Worm (Caenorhabditis elegans) whole organism, L1 larva: ENCODE measurements around the gene Y116F11B.14.

ENCODE experiments used
- C04F5.9 ChIP-seq: sonication (generic microtip); optimal IDR thresholded peaks from 2 replicates; lab custom pipeline; 2016; ENCODE audit warnings: missing genetic modification characterization, missing compliant biosample characterization
- C16A3.4 ChIP-seq: fragments of 150-350 bp; optimal IDR thresholded peaks from 2 replicates; lab custom pipeline; 2014; ENCODE audit warnings: missing biosample characterization, missing genetic modification characterization
- Y116A8C.19 ChIP-seq: sonication (generic microtip); optimal IDR thresholded peaks from 2 replicates; lab custom pipeline; 2016; ENCODE audit warnings: missing compliant biosample characterization, missing genetic modification characterization, borderline replicate concordance
- aly-2 ChIP-seq: fragments of 150-350 bp; optimal IDR thresholded peaks from 2 replicates; lab custom pipeline; 2014; ENCODE audit warnings: missing biosample characterization, missing genetic modification characterization
- ama-1 ChIP-seq: fragments of 150-350 bp; optimal IDR thresholded peaks from 2 replicates; lab custom pipeline; 2014
- blmp-1 ChIP-seq: fragments of 150-350 bp; optimal IDR thresholded peaks from 2 replicates; lab custom pipeline; 2014; ENCODE audit warnings: missing biosample characterization, missing genetic modification characterization
- ceh-82 ChIP-seq, 3 experiments: fragments of 150-350 bp in 1 of 3; sonication (generic microtip) in 2 of 3; optimal IDR thresholded peaks; 2 replicates each; lab custom pipeline; 2014 to 2017; ENCODE audit warnings: missing biosample characterization in 3 of 3, missing genetic modification characterization in 3 of 3
- ceh-88 ChIP-seq: fragments of 200-800 bp; sonication (Bioruptor generic); IDR thresholded peaks from 2 replicates; pipeline ENCODE4 v1.3.6; 2022; ENCODE audit warnings: missing genetic modification characterization, missing compliant biosample characterization
- dsc-1 ChIP-seq: sonication (generic microtip); optimal IDR thresholded peaks from 2 replicates; lab custom pipeline; 2016; ENCODE audit warnings: mild to moderate bottlenecking, missing genetic modification characterization, missing compliant biosample characterization
- efl-1 ChIP-seq, 4 experiments: fragments of 150-350 bp; optimal IDR thresholded peaks in 3 of 4; peaks in 1 of 4; 1 replicate in 1 of 4; 2 replicates in 3 of 4; lab custom pipeline; 2014; ENCODE audit warnings: missing biosample characterization in 2 of 4, missing genetic modification characterization in 2 of 4, missing genetic modification reagents in 2 of 4
- efl-3 ChIP-seq: fragments of 200-800 bp; sonication (Bioruptor generic); optimal IDR thresholded peaks from 2 replicates; lab custom pipeline; 2018; ENCODE audit warnings: mild to moderate bottlenecking, missing genetic modification characterization, missing compliant biosample characterization
- egl-27 ChIP-seq, 2 experiments: fragments of 150-350 bp in 1 of 2; sonication (generic microtip); optimal IDR thresholded peaks; 3 replicates each; lab custom pipeline; 2017 to 2018; ENCODE audit warnings: missing biosample characterization in 2 of 2, missing genetic modification characterization in 2 of 2, missing genetic modification reagents in 2 of 2
- elt-3 ChIP-seq, 6 experiments: fragments of 150-350 bp in 1 of 6; sonication (generic microtip); optimal IDR thresholded peaks; 2 replicates each; lab custom pipeline; 2017 to 2018; ENCODE audit warnings: missing biosample characterization in 6 of 6, missing genetic modification characterization in 6 of 6, inconsistent platforms in 1 of 6
- fkh-10 ChIP-seq: sonication (generic microtip); optimal IDR thresholded peaks from 2 replicates; lab custom pipeline; 2017; ENCODE audit warnings: missing biosample characterization, missing genetic modification reagents, missing genetic modification characterization
- grh-1 ChIP-seq: fragments of 200-800 bp; sonication (Bioruptor generic); IDR thresholded peaks from 2 replicates; pipeline ENCODE4 v1.3.6; 2022; ENCODE audit warnings: missing genetic modification reagents, missing genetic modification characterization, missing compliant biosample characterization
- hlh-17 ChIP-seq: fragments of 200-800 bp; sonication (Bioruptor generic); optimal IDR thresholded peaks from 2 replicates; lab custom pipeline; 2018; ENCODE audit warnings: missing genetic modification characterization, mild to moderate bottlenecking, missing compliant biosample characterization, moderate library complexity, borderline replicate concordance
- hpl-2 ChIP-seq: fragments of 150-350 bp; optimal IDR thresholded peaks from 2 replicates; lab custom pipeline; 2014; ENCODE audit warnings: missing biosample characterization, missing genetic modification reagents, missing genetic modification characterization
- lin-14 ChIP-seq: fragments of 200-800 bp; sonication (Bioruptor generic); optimal IDR thresholded peaks from 2 replicates; lab custom pipeline; 2018; ENCODE audit warnings: mild to moderate bottlenecking, missing genetic modification characterization, moderate library complexity, missing compliant biosample characterization
- lin-35 ChIP-seq, 2 experiments: fragments of 150-350 bp; optimal IDR thresholded peaks; 2 replicates each; lab custom pipeline; 2014; ENCODE audit warnings: missing biosample characterization in 2 of 2, missing genetic modification characterization in 2 of 2, missing genetic modification reagents in 2 of 2
- lin-39 ChIP-seq: fragments of 150-350 bp; optimal IDR thresholded peaks from 2 replicates; lab custom pipeline; 2014; ENCODE audit warnings: missing biosample characterization, missing genetic modification reagents, missing genetic modification characterization
- lir-3 ChIP-seq: sonication (generic microtip); optimal IDR thresholded peaks from 2 replicates; lab custom pipeline; 2016; ENCODE audit warnings: mild to moderate bottlenecking, missing genetic modification characterization, moderate library complexity, missing compliant biosample characterization; ENCODE audit not compliant: poor library complexity
- mdl-1 ChIP-seq, 2 experiments: fragments of 150-350 bp; optimal IDR thresholded peaks; 2 replicates each; lab custom pipeline; 2014 to 2017; ENCODE audit warnings: missing biosample characterization in 2 of 2, missing genetic modification characterization in 2 of 2, inconsistent platforms in 1 of 2
- mep-1 ChIP-seq: fragments of 150-350 bp; optimal IDR thresholded peaks from 2 replicates; lab custom pipeline; 2014; ENCODE audit warnings: missing biosample characterization, missing genetic modification characterization
- nhr-19 ChIP-seq: fragments of 200-800 bp; sonication (Bioruptor generic); conservative IDR thresholded peaks from 2 replicates; pipeline ENCODE4 v1.3.6; 2022; ENCODE audit warnings: missing genetic modification characterization, missing compliant biosample characterization
- nhr-237 ChIP-seq: fragments of 150-350 bp; optimal IDR thresholded peaks from 2 replicates; lab custom pipeline; 2014; ENCODE audit warnings: missing biosample characterization, missing genetic modification characterization
- nhr-47 ChIP-seq: sonication (generic microtip); optimal IDR thresholded peaks from 2 replicates; lab custom pipeline; 2016; ENCODE audit warnings: mild to moderate bottlenecking, missing genetic modification characterization, moderate library complexity, missing compliant biosample characterization
- nhr-84 ChIP-seq: sonication (generic microtip); optimal IDR thresholded peaks from 2 replicates; lab custom pipeline; 2017; ENCODE audit warnings: missing biosample characterization, missing genetic modification characterization
- nhr-85 ChIP-seq: sonication (generic microtip); peaks from one replicate; lab custom pipeline; 2016; ENCODE audit warnings: missing genetic modification characterization, inconsistent platforms, missing compliant biosample characterization
- pag-3 ChIP-seq: sonication (generic microtip); optimal IDR thresholded peaks from 2 replicates; lab custom pipeline; 2017; ENCODE audit warnings: missing genetic modification characterization, mild to moderate bottlenecking, missing compliant biosample characterization, antibody characterized with exemption, borderline replicate concordance; ENCODE audit not compliant: insufficient read depth
- pax-3 ChIP-seq: fragments of 200-800 bp; sonication (Bioruptor generic); optimal IDR thresholded peaks from 2 replicates; lab custom pipeline; 2018; ENCODE audit warnings: mild to moderate bottlenecking, missing genetic modification characterization, moderate library complexity, missing compliant biosample characterization
- pqm-1 ChIP-seq: sonication (generic microtip); optimal IDR thresholded peaks from 3 replicates; lab custom pipeline; 2017; ENCODE audit warnings: missing biosample characterization, missing genetic modification characterization
- snpc-4 ChIP-seq: fragments of 150-350 bp; optimal IDR thresholded peaks from 2 replicates; lab custom pipeline; 2014; ENCODE audit warnings: missing biosample characterization, missing genetic modification characterization
- snu-23 ChIP-seq: sonication (generic microtip); optimal IDR thresholded peaks from 2 replicates; lab custom pipeline; 2016; ENCODE audit warnings: missing genetic modification characterization, missing compliant biosample characterization
- sptf-1 ChIP-seq: fragments of 150-350 bp; optimal IDR thresholded peaks from 2 replicates; lab custom pipeline; 2014; ENCODE audit warnings: missing biosample characterization, missing genetic modification characterization
- sup-37 ChIP-seq: fragments of 200-800 bp; sonication (Bioruptor generic); optimal IDR thresholded peaks from 2 replicates; lab custom pipeline; 2018; ENCODE audit warnings: mild to moderate bottlenecking, missing genetic modification characterization, missing compliant biosample characterization
- tbx-2 ChIP-seq: sonication (generic microtip); optimal IDR thresholded peaks from 2 replicates; lab custom pipeline; 2016; ENCODE audit warnings: missing genetic modification characterization, missing compliant biosample characterization
- tlp-1 ChIP-seq: fragments of 150-350 bp; optimal IDR thresholded peaks from 2 replicates; lab custom pipeline; 2014; ENCODE audit warnings: missing biosample characterization, missing genetic modification characterization
- unc-130 ChIP-seq: fragments of 150-350 bp; optimal IDR thresholded peaks from 2 replicates; lab custom pipeline; 2017; ENCODE audit warnings: missing biosample characterization, missing genetic modification characterization, inconsistent platforms
- unc-30 ChIP-seq: sonication (generic microtip); optimal IDR thresholded peaks from 2 replicates; lab custom pipeline; 2017; ENCODE audit warnings: missing biosample characterization, missing genetic modification characterization
- unc-62 ChIP-seq: fragments of 150-350 bp; optimal IDR thresholded peaks from 2 replicates; lab custom pipeline; 2014; ENCODE audit warnings: missing biosample characterization, missing genetic modification reagents, missing genetic modification characterization
- unc-86 ChIP-seq: sonication (generic microtip); optimal IDR thresholded peaks from 2 replicates; lab custom pipeline; 2016; ENCODE audit warnings: missing genetic modification characterization, missing compliant biosample characterization
- xbp-1 ChIP-seq: sonication (generic microtip); optimal IDR thresholded peaks from 2 replicates; lab custom pipeline; 2016; ENCODE audit warnings: missing genetic modification characterization, missing compliant biosample characterization
- zag-1 ChIP-seq: fragments of 150-350 bp; optimal IDR thresholded peaks from 2 replicates; lab custom pipeline; 2014; ENCODE audit warnings: missing biosample characterization, missing genetic modification characterization
- ztf-4 ChIP-seq: fragments of 150-350 bp; optimal IDR thresholded peaks from 2 replicates; lab custom pipeline; 2014; ENCODE audit warnings: missing biosample characterization, missing genetic modification characterization

Y116F11B.14 gene

ce11 chrV:19899167-19899566 lies at the start of gene Y116F11B.14:
Gene Y116F11B.14 (plus strand): TSS chrV:19899467.
- TF ChIP-seq sptf-1 (tag; lab: Kevin White, UChicago) = no peak
- no peak for TF ChIP-seq C16A3.4
- no peak for TF ChIP-seq nhr-47 (tag; lab: Kevin White, UChicago)
- TF ChIP-seq blmp-1 (tag; lab: Kevin White, UChicago) = no peak
- no peak for TF ChIP-seq hpl-2 (GFP tag; lab: Kevin White, UChicago)
- TF ChIP-seq mep-1 = no peak
- TF ChIP-seq grh-1 (GFP tag; lab: Robert Waterston, UW) = no peak
- TF ChIP-seq ama-1 (lab: Kevin White, UChicago) = no peak
- TF ChIP-seq nhr-19 = no peak
- no peak for TF ChIP-seq snpc-4
- no peak for TF ChIP-seq lin-14 (GFP tag; lab: Kevin White, UChicago)
- TF ChIP-seq nhr-237 (tag; lab: Kevin White, UChicago) = no peak
- no peak for TF ChIP-seq lin-35 (GFP tag; optimal IDR thresholded peaks at IDR 0.05; lab: Kevin White, UChicago)
- TF ChIP-seq pax-3 = no peak
- no peak for TF ChIP-seq lir-3 (tag; lab: Kevin White, UChicago)
- no peak for TF ChIP-seq mdl-1 (tag; optimal IDR thresholded peaks at IDR 0.05; lab: Kevin White, UChicago)
- TF ChIP-seq ztf-4 = no peak
- no peak for TF ChIP-seq snu-23 (GFP tag; lab: Kevin White, UChicago)
- no peak for TF ChIP-seq ceh-88 (GFP tag; lab: Robert Waterston, UW)
- TF ChIP-seq, all 84 proteins: peak for 0

ce11 chrV:19853610-19854009 lies 45.7 kb upstream of the Y116F11B.14 start:
- TF ChIP-seq ceh-82 (tag; optimal IDR thresholded peaks at IDR 0.05; lab: Kevin White, UChicago) = no peak
- no peak for TF ChIP-seq blmp-1 (tag; lab: Kevin White, UChicago)

- TF ChIP-seq ceh-88 (GFP tag; lab: Robert Waterston, UW) = no peak
- TF ChIP-seq, all 84 proteins: peak for 0
Observed at ce11 chrV:19856335-19856734, 42.9 kb upstream of the Y116F11B.14 start.

- TF ChIP-seq ama-1 (lab: Kevin White, UChicago) = no peak
- TF ChIP-seq efl-1 (optimal IDR thresholded peaks at IDR 0.05; lab: Kevin White, UChicago) = no peak
- peak in 1 of 2 experiments; percentile 81 for TF ChIP-seq efl-1 (GFP tag; optimal IDR thresholded peaks at IDR 0.05 in 1 of 2; lab: Kevin White, UChicago)
- no peak for TF ChIP-seq tlp-1 (tag; lab: Kevin White, UChicago)
- no peak for TF ChIP-seq sup-37
- TF ChIP-seq pag-3 (tag; lab: Kevin White, UChicago) = no peak
- no peak for TF ChIP-seq zag-1 (tag; lab: Kevin White, UChicago)
- no peak for TF ChIP-seq xbp-1
- no peak for TF ChIP-seq unc-86
Observed at ce11 chrV:19856933-19857332, 42.3 kb upstream of the Y116F11B.14 start.

ce11 chrV:19857334-19857733 lies 41.9 kb upstream of the Y116F11B.14 start, which contains the start of gene Y116F11B.8:
Gene Y116F11B.8 (plus strand): TSS chrV:19857634.
- no peak for TF ChIP-seq dsc-1 (tag; lab: Kevin White, UChicago)
- TF ChIP-seq elt-3 (tag; optimal IDR thresholded peaks at IDR 0.05; lab: Kevin White, UChicago) = no peak

- TF ChIP-seq nhr-84 (tag; lab: Kevin White, UChicago) (no peak), nhr-85 (tag; lab: Kevin White, UChicago) (no peak), unc-30 (tag; lab: Kevin White, UChicago) (no peak), Y116A8C.19 (no peak), pqm-1 (tag; lab: Kevin White, UChicago) (no peak), dsc-1 (tag; lab: Kevin White, UChicago) (no peak), efl-3 (GFP tag; lab: Kevin White, UChicago) (no peak), C04F5.9 (no peak), tbx-2 (tag; lab: Kevin White, UChicago) (no peak), hlh-17 (GFP tag; lab: Kevin White, UChicago) (no peak), efl-1 (optimal IDR thresholded peaks at IDR 0.05; lab: Kevin White, UChicago) (no peak), efl-1 (GFP tag; optimal IDR thresholded peaks at IDR 0.05 in 1 of 2; lab: Kevin White, UChicago) (no peak), lin-39 (tag; lab: Kevin White, UChicago) (no peak), unc-130 (tag; lab: Kevin White, UChicago) (no peak), fkh-10 (GFP tag; lab: Kevin White, UChicago) (no peak), lin-14 (GFP tag; lab: Kevin White, UChicago) (no peak), ztf-4 (no peak), aly-2 (tag; lab: Kevin White, UChicago) (no peak), egl-27 (tag; optimal IDR thresholded peaks at IDR 0.05; lab: Kevin White, UChicago) (no peak), unc-62 (GFP tag; lab: Kevin White, UChicago) (no peak)
Observed at ce11 chrV:19860225-19860624, 39.0 kb upstream of the Y116F11B.14 start.
